Fruit fly (Drosophila melanogaster): ENCODE data around the gene Taf7.

The Taf7 gene

DNA sequence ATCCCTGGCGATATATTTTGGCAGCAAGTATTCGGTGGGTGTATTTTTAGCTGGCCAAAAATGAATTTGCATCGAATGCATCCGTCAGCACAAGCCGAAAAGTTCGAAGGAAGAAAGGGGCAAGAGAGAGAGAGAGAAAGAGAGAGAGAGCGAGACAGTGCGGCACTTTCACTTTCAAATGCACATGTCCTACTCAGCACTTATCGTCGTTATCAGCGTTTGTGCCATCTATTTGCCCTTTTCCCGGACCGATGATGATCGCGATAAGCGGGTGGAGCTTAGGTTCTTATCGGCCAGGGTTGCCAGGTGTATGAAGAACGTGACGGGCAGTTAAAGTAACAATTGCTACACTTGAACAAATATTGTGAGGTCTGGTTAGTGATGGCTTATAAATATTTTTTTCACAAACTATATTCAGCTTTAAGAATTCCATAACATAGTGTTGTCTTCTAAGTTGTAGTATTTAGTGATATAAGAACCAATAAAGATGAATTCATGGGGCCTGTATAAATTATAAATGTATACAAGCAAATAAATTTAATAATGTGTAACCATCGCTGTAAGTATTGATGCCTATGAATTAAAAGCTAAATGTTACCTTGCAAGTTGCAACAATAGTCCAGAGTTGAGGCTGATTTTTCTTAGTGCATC is 37.7 kb downstream of the Taf7 start (continued):
- TF ChIP-seq grn (GFP tag; optimal IDR thresholded peaks at IDR 0.05), result peak; percentile 50
- no peak for TF ChIP-seq CG14441 (GFP tag; IDR thresholded peaks at IDR 0.05)
- TF ChIP-seq ewg (GFP tag; optimal IDR thresholded peaks at IDR 0.05), result no peak
- TF ChIP-seq knrl (GFP tag; IDR thresholded peaks at IDR 0.05; ENCODE audit: partially characterized antibody), result no peak
- no peak for TF ChIP-seq mam (GFP tag; optimal IDR thresholded peaks at IDR 0.05)
- no peak for TF ChIP-seq CG42726 (GFP tag; IDR thresholded peaks at IDR 0.05; ENCODE audit: partially characterized antibody)
- no peak for TF ChIP-seq MTF-1 (GFP tag; optimal IDR thresholded peaks at IDR 0.05; ENCODE audit: borderline replicate concordance)
- TF ChIP-seq CG6272 (GFP tag; IDR thresholded peaks at IDR 0.05), result no peak
- TF ChIP-seq ap (GFP tag; IDR thresholded peaks at IDR 0.05), result no peak
- TF ChIP-seq CG30020 (tag; optimal IDR thresholded peaks at IDR 0.05), result no peak
- no peak for TF ChIP-seq pros (GFP tag; optimal IDR thresholded peaks at IDR 0.05)
- TF ChIP-seq emc (GFP tag; optimal IDR thresholded peaks at IDR 0.05), result no peak
- TF ChIP-seq CG17328 (GFP tag; IDR thresholded peaks at IDR 0.05), result no peak
- no peak for TF ChIP-seq Ravus (GFP tag; IDR thresholded peaks at IDR 0.05)
- TF ChIP-seq CG10979 (tag; optimal IDR thresholded peaks at IDR 0.05), result no peak
- no peak for TF ChIP-seq fd3F (GFP tag; optimal IDR thresholded peaks at IDR 0.05)
- TF ChIP-seq gem (tag; optimal IDR thresholded peaks at IDR 0.05), result peak; percentile 17
- TF ChIP-seq CG18599 (GFP tag; optimal IDR thresholded peaks at IDR 0.05), result no peak
- no peak for TF ChIP-seq CG31224 (GFP tag; IDR thresholded peaks at IDR 0.05)
- TF ChIP-seq Tbp (GFP tag; optimal IDR thresholded peaks at IDR 0.05), result no peak
- TF ChIP-seq sr (GFP tag; IDR thresholded peaks at IDR 0.05), result no peak
- TF ChIP-seq chm (GFP tag; IDR thresholded peaks at IDR 0.05), result no peak
- TF ChIP-seq CG11723 (GFP tag; optimal IDR thresholded peaks at IDR 0.05), result no peak
- no peak for TF ChIP-seq hbn (GFP tag; IDR thresholded peaks at IDR 0.05; ENCODE audit: partially characterized antibody)
- no peak for TF ChIP-seq amos (GFP tag; IDR thresholded peaks at IDR 0.05; ENCODE audit: partially characterized antibody)
- no peak for TF ChIP-seq odd (GFP tag; optimal IDR thresholded peaks at IDR 0.05)
- no peak for TF ChIP-seq slbo (GFP tag; IDR thresholded peaks at IDR 0.05)
- no peak for TF ChIP-seq schlank (tag; optimal IDR thresholded peaks at IDR 0.05)
- no peak for TF ChIP-seq bsh (GFP tag; optimal IDR thresholded peaks at IDR 0.05)
- TF ChIP-seq CG4424 (GFP tag; optimal IDR thresholded peaks at IDR 0.05), result no peak
- no peak for TF ChIP-seq rib (GFP tag; IDR thresholded peaks at IDR 0.05)
- TF ChIP-seq Atf6 (GFP tag; IDR thresholded peaks at IDR 0.05), result no peak
- TF ChIP-seq Lim3 (GFP tag; IDR thresholded peaks at IDR 0.05), result no peak
- no peak for TF ChIP-seq CG9932 (GFP tag; IDR thresholded peaks at IDR 0.05)
- TF ChIP-seq Gsc (GFP tag; IDR thresholded peaks at IDR 0.05), result no peak
- peak; percentile 49 for TF ChIP-seq CG15479 (GFP tag; optimal IDR thresholded peaks at IDR 0.05)
- TF ChIP-seq Opbp (GFP tag; IDR thresholded peaks at IDR 0.05; ENCODE audit: partially characterized antibody), result no peak
- no peak for TF ChIP-seq kah (GFP tag; optimal IDR thresholded peaks at IDR 0.05)

DNA sequence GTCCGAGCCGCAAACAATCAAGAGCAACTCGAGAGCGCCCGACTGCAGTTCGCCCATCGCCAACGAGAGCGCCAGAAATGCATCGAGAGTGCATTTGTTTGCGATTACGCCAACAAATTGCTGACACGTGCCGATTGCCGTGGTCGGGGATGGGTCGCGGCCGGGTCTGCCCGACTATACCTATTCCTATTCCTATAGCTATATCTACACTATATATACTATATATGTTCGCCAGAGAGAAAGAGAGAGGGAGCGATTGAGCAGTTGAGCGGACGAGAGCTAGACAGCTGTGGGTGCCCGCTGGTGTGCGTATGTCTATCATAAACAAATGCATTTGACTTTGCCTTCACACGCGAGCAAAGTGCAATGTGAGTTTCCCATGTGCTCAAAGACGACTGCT is 40.2 kb downstream of the Taf7 start:
- no peak for TF ChIP-seq Lim3 (GFP tag; IDR thresholded peaks at IDR 0.05)
- no peak for TF ChIP-seq CG14710 (tag; optimal IDR thresholded peaks at IDR 0.05)
- TF ChIP-seq slou (GFP tag; optimal IDR thresholded peaks at IDR 0.05), result no peak
- TF ChIP-seq CG7786 (GFP tag; optimal IDR thresholded peaks at IDR 0.05), result no peak
- no peak for TF ChIP-seq sqz (GFP tag; optimal IDR thresholded peaks at IDR 0.05)
- peak; percentile 13 for TF ChIP-seq cg (GFP tag; optimal IDR thresholded peaks at IDR 0.05)
- no peak for TF ChIP-seq Hey (tag; optimal IDR thresholded peaks at IDR 0.05)
- no peak for TF ChIP-seq ATbp (GFP tag; optimal IDR thresholded peaks at IDR 0.05)
- TF ChIP-seq CG12155 (GFP tag; optimal IDR thresholded peaks at IDR 0.05), result no peak
- TF ChIP-seq Drgx (GFP tag; IDR thresholded peaks at IDR 0.05), result peak; percentile 57; the same call in 1 of the 2 replicates
- TF ChIP-seq CG6272 (GFP tag; IDR thresholded peaks at IDR 0.05), result no peak
- no peak for TF ChIP-seq CG15696 (tag; optimal IDR thresholded peaks at IDR 0.05)
- TF ChIP-seq nerfin-1 (tag; optimal IDR thresholded peaks at IDR 0.05), result no peak
- no peak for TF ChIP-seq Rx (GFP tag; IDR thresholded peaks at IDR 0.05)
- TF ChIP-seq CG32772 (GFP tag; IDR thresholded peaks at IDR 0.05), result no peak
- no peak for TF ChIP-seq slbo (GFP tag; IDR thresholded peaks at IDR 0.05)
- TF ChIP-seq ro (GFP tag; IDR thresholded peaks at IDR 0.05), result no peak

Measured in whole organism, embryonic.